Worm (Caenorhabditis elegans): ENCODE data around the gene math-15.

DNA sequence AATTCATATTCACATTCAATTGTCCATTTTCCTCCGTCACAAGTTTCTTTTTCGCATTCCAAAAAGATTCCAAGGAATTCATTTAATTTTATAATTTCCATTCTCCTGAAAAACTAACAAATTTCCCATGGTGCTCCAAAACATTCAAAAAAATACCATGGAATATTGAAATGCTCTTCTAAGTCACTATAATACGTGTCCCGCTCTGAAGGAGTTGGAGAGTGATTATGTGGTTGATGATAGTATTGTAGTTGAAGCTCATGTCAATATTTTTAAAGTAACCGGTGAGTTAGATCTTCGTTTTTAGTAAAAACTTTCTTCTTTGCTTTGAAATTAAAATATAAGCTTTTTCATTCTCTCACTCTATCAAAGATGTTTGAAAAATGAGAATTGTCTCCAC, 24.5 kb downstream of the math-15 start, which contains the start of gene math-9:
- TF ChIP-seq lin-15B (tag; optimal IDR thresholded peaks at IDR 0.05) (no peak), tbx-2 (tag; optimal IDR thresholded peaks at IDR 0.05) (no peak), aly-2 (tag; optimal IDR thresholded peaks at IDR 0.05) (no peak), ztf-4 (tag; optimal IDR thresholded peaks at IDR 0.05) (no peak), pqm-1 (tag; optimal IDR thresholded peaks at IDR 0.05) (no peak), egl-27 (tag; optimal IDR thresholded peaks at IDR 0.05) (no peak), snpc-4 (tag; optimal IDR thresholded peaks at IDR 0.05) (no peak), ZK546.5 (tag; optimal IDR thresholded peaks at IDR 0.05) (no peak), mdl-1 (tag; optimal IDR thresholded peaks at IDR 0.05) (no peak), elt-1 (tag; optimal IDR thresholded peaks at IDR 0.05) (no peak), pha-4 (tag; optimal IDR thresholded peaks at IDR 0.05) (no peak), fos-1 (tag; optimal IDR thresholded peaks at IDR 0.05) (no peak)
